Fruit fly (Drosophila melanogaster): ENCODE results near the gene Cpr65Aw.

The Cpr65Aw gene

dm6 chr3L:6094697-6095096 is 47.5 kb downstream of the Cpr65Aw start, which contains the start of the genes CG10467 and loj (continued):
- TF ChIP-seq cyc (GFP tag; optimal IDR thresholded peaks at IDR 0.05) = peak; percentile 93
- TF ChIP-seq CG31627 (GFP tag; optimal IDR thresholded peaks at IDR 0.05) = peak; percentile 92
- peak; percentile 22 for TF ChIP-seq Eip93F (GFP tag; optimal IDR thresholded peaks at IDR 0.05)
- TF ChIP-seq ss (GFP tag; optimal IDR thresholded peaks at IDR 0.05) = peak in 1 of 2 experiments; percentile 53
- TF ChIP-seq CG8319 (GFP tag; optimal IDR thresholded peaks at IDR 0.05) = peak; percentile 85
- TF ChIP-seq Lpt (GFP tag; optimal IDR thresholded peaks at IDR 0.05) = peak; percentile 82
- TF ChIP-seq CG8119 (GFP tag; IDR thresholded peaks at IDR 0.05) = no peak; the same call in 1 of the 3 replicates
- peak; percentile 96 for TF ChIP-seq CG10631 (GFP tag; optimal IDR thresholded peaks at IDR 0.05)
- TF ChIP-seq Hr38 (GFP tag; optimal IDR thresholded peaks at IDR 0.05) = peak; percentile 40
- no peak for TF ChIP-seq CG16779 (tag; optimal IDR thresholded peaks at IDR 0.05)
- peak; percentile 80 for TF ChIP-seq fd59A (GFP tag; optimal IDR thresholded peaks at IDR 0.05)
- peak; percentile 94 for TF ChIP-seq CG11294 (GFP tag; IDR thresholded peaks at IDR 0.05)
- TF ChIP-seq pdm3 (GFP tag; optimal IDR thresholded peaks at IDR 0.05) = peak; percentile 92
- peak; percentile 82 for TF ChIP-seq Sox102F (GFP tag; optimal IDR thresholded peaks at IDR 0.05)
- peak; percentile 78 for TF ChIP-seq dac (GFP tag; optimal IDR thresholded peaks at IDR 0.05)
- TF ChIP-seq lz (GFP tag; optimal IDR thresholded peaks at IDR 0.05) = peak; percentile 82
- TF ChIP-seq achi (GFP tag; optimal IDR thresholded peaks at IDR 0.05) = peak; percentile 91
- TF ChIP-seq Ets21C (GFP tag; optimal IDR thresholded peaks at IDR 0.05) = peak; percentile 85
- no peak; the same call in 1 of the 2 replicates for TF ChIP-seq CG15336 (GFP tag; IDR thresholded peaks at IDR 0.05)
- TF ChIP-seq Ets96B (tag; optimal IDR thresholded peaks at IDR 0.05) = peak; percentile 89
- peak; percentile 92 for TF ChIP-seq CG4318 (GFP tag; optimal IDR thresholded peaks at IDR 0.05)
- TF ChIP-seq Sox14 (GFP tag; optimal IDR thresholded peaks at IDR 0.05) = peak; percentile 81
- TF ChIP-seq CG6276 (GFP tag; optimal IDR thresholded peaks at IDR 0.05) = peak; percentile 52
- peak; percentile 96 for TF ChIP-seq OdsH (GFP tag; optimal IDR thresholded peaks at IDR 0.05)
- peak; percentile 89 for TF ChIP-seq CG10669 (GFP tag; optimal IDR thresholded peaks at IDR 0.05)
- peak; percentile 91 for TF ChIP-seq Gug (GFP tag; IDR thresholded peaks at IDR 0.05)
- peak; percentile 92 for TF ChIP-seq Hr39 (GFP tag; optimal IDR thresholded peaks at IDR 0.05)
- peak; percentile 89 for TF ChIP-seq esn (GFP tag; optimal IDR thresholded peaks at IDR 0.05)
- TF ChIP-seq Sox15 (GFP tag; optimal IDR thresholded peaks at IDR 0.05) = peak; percentile 94
- peak; percentile 84 for TF ChIP-seq CG7368 (GFP tag; optimal IDR thresholded peaks at IDR 0.05)
- peak; percentile 94 for TF ChIP-seq acj6 (GFP tag; optimal IDR thresholded peaks at IDR 0.05)
- TF ChIP-seq net (GFP tag; optimal IDR thresholded peaks at IDR 0.05) = peak; percentile 87
- TF ChIP-seq CG6792 (GFP tag; optimal IDR thresholded peaks at IDR 0.05) = peak; percentile 83
- peak; percentile 87 for TF ChIP-seq CG8632 (GFP tag; optimal IDR thresholded peaks at IDR 0.05)
- TF ChIP-seq topi (GFP tag; optimal IDR thresholded peaks at IDR 0.05) = peak; percentile 80
- peak; percentile 40 for TF ChIP-seq fd85E (GFP tag; optimal IDR thresholded peaks at IDR 0.05)
- TF ChIP-seq CG11762 (GFP tag; optimal IDR thresholded peaks at IDR 0.05; ENCODE audit: insufficient read depth) = peak; percentile 80
- peak; percentile 95 for TF ChIP-seq CG11902 (GFP tag; optimal IDR thresholded peaks at IDR 0.05)
- peak; percentile 94 for TF ChIP-seq eg (GFP tag; IDR thresholded peaks at IDR 0.05)

dm6 chr3L:6093213-6093612 is 49.0 kb downstream of the Cpr65Aw start, which contains the start of gene CG10469:
CG10469 (minus strand) TSS chr3L:6093313.
- TF ChIP-seq Sox102F (GFP tag; optimal IDR thresholded peaks at IDR 0.05) (no peak), CG6276 (GFP tag; optimal IDR thresholded peaks at IDR 0.05) (no peak), Lpt (GFP tag; optimal IDR thresholded peaks at IDR 0.05) (no peak), Hr4 (GFP tag; optimal IDR thresholded peaks at IDR 0.05) (no peak)
